Fruit fly (Drosophila melanogaster): ENCODE data around the gene RpS14b.

RpS14b gene

DNA sequence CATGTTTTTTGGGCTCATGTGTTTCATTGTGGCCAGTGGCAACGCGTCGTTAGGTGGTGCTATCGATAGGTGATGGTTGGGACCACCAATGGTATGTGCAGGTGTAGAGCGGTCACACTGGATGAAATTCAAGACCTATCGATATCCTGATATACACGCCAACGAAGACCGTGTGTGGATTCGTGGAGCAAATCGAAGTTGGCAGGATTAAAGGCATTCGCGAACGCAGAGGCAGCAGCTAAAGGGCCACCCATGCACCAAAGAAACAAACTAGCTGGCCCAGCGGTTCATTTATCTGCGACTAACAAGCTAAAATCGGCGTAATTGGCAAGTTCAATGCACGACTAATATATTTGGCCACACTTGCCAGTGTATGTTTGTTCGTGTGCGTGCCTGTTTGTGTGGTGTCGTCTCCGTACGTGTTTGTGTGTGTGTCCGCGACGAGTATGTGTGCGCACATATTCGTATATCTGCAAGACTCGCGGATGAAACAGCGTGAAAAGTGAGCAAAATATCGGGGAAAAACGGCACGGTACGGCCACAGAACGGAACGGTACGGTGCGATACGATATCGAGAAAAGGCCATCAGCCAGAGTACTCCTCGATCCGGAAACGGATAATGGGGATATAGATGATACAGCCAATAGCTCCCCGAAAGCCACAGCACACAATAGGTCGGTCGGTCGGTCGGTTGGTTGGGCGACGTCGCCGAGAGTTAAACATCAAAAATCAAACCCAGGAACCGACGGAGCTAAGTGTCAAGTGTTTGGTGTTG is 1.3 kb downstream of the RpS14b start, which contains the start of gene Ubr3 (continued):
- no peak for TF ChIP-seq CG14965 (GFP tag; optimal IDR thresholded peaks at IDR 0.05; ENCODE audit: borderline replicate concordance)
- peak; percentile 70 for TF ChIP-seq YL-1 (GFP tag; optimal IDR thresholded peaks at IDR 0.05)
- no peak for TF ChIP-seq CG5245 (GFP tag; optimal IDR thresholded peaks at IDR 0.05)
- no peak for TF ChIP-seq CG6254 (GFP tag; optimal IDR thresholded peaks at IDR 0.05)
- TF ChIP-seq CG5180 (GFP tag; optimal IDR thresholded peaks at IDR 0.05) = no peak
- peak; percentile 2 for TF ChIP-seq B-H2 (GFP tag; optimal IDR thresholded peaks at IDR 0.05)
- TF ChIP-seq CG7745 (tag; optimal IDR thresholded peaks at IDR 0.05) = no peak
- 0 out of 4 replicates have a peak, but pooled peaks have one; percentile 30 for TF ChIP-seq chinmo (GFP tag; IDR thresholded peaks at IDR 0.05; ENCODE audit: partially characterized antibody)
- peak; percentile 87 for TF ChIP-seq pzg (GFP tag; optimal IDR thresholded peaks at IDR 0.05)
- no peak for TF ChIP-seq stc (GFP tag; IDR thresholded peaks at IDR 0.05)
- TF ChIP-seq Dad (GFP tag; optimal IDR thresholded peaks at IDR 0.05) = no peak
- TF ChIP-seq fd3F (GFP tag; optimal IDR thresholded peaks at IDR 0.05) = no peak
- TF ChIP-seq CG6854 (GFP tag; optimal IDR thresholded peaks at IDR 0.05) = no peak
- no peak for TF ChIP-seq otp (GFP tag; IDR thresholded peaks at IDR 0.05)
- TF ChIP-seq odd (GFP tag; optimal IDR thresholded peaks at IDR 0.05) = no peak
- TF ChIP-seq Antp (GFP tag; optimal IDR thresholded peaks at IDR 0.05) = no peak
- no peak for TF ChIP-seq az2 (GFP tag; optimal IDR thresholded peaks at IDR 0.05)
- TF ChIP-seq pb (GFP tag; optimal IDR thresholded peaks at IDR 0.05) = no peak
- TF ChIP-seq CG9609 (GFP tag; optimal IDR thresholded peaks at IDR 0.05) = peak; percentile 2
- TF ChIP-seq chm (GFP tag; IDR thresholded peaks at IDR 0.05) = no peak
- peak; percentile 17 for TF ChIP-seq Elba2 (GFP tag; optimal IDR thresholded peaks at IDR 0.05)
- no peak for TF ChIP-seq ind (GFP tag; optimal IDR thresholded peaks at IDR 0.05)
- TF ChIP-seq dm (GFP tag; optimal IDR thresholded peaks at IDR 0.05) = peak; percentile 77
- TF ChIP-seq Hmr (GFP tag; optimal IDR thresholded peaks at IDR 0.05) = peak; percentile 51
- no peak for TF ChIP-seq Asciz (GFP tag; optimal IDR thresholded peaks at IDR 0.05)
- no peak for TF ChIP-seq CG8388 (GFP tag; optimal IDR thresholded peaks at IDR 0.05)
- TF ChIP-seq ATbp (GFP tag; optimal IDR thresholded peaks at IDR 0.05) = no peak
- no peak for TF ChIP-seq Chrac-16 (GFP tag; optimal IDR thresholded peaks at IDR 0.05)
- TF ChIP-seq pho (GFP tag; optimal IDR thresholded peaks at IDR 0.05) = no peak
- no peak for TF ChIP-seq D19A (tag; optimal IDR thresholded peaks at IDR 0.05)
- no peak for TF ChIP-seq psq (GFP tag; optimal IDR thresholded peaks at IDR 0.05)
- no peak for TF ChIP-seq CG12104 (GFP tag; optimal IDR thresholded peaks at IDR 0.05)
- TF ChIP-seq Pdp1 (GFP tag; optimal IDR thresholded peaks at IDR 0.05) = peak in 1 of 2 experiments; percentile 19
- TF ChIP-seq CG10209 (GFP tag; optimal IDR thresholded peaks at IDR 0.05) = no peak
- no peak for TF ChIP-seq chn (GFP tag; optimal IDR thresholded peaks at IDR 0.05)
- TF ChIP-seq CHES-1-like (GFP tag; optimal IDR thresholded peaks at IDR 0.05) = no peak
- no peak for TF ChIP-seq CG17328 (GFP tag; IDR thresholded peaks at IDR 0.05)
- no peak for TF ChIP-seq kay (GFP tag; optimal IDR thresholded peaks at IDR 0.05)
- TF ChIP-seq nau (GFP tag; optimal IDR thresholded peaks at IDR 0.05) = no peak
- TF ChIP-seq sc (optimal IDR thresholded peaks at IDR 0.05) = no peak
- TF ChIP-seq sc (GFP tag; optimal IDR thresholded peaks at IDR 0.05) = no peak
- no peak for TF ChIP-seq sens-2 (GFP tag; IDR thresholded peaks at IDR 0.05)
- peak; percentile 26; the same call in 1 of the 3 replicates for TF ChIP-seq row (GFP tag; IDR thresholded peaks at IDR 0.05)
- peak; percentile 31; the same call in 1 of the 3 replicates for TF ChIP-seq CG34422 (GFP tag; IDR thresholded peaks at IDR 0.05)
- TF ChIP-seq da (GFP tag; optimal IDR thresholded peaks at IDR 0.05) = no peak
- TF ChIP-seq CG9932 (GFP tag; IDR thresholded peaks at IDR 0.05) = peak; percentile 44
- TF ChIP-seq CG2129 (GFP tag; IDR thresholded peaks at IDR 0.05; ENCODE audit: partially characterized antibody) = 0 out of 2 replicates have a peak, but pooled peaks have one; percentile 30
- TF ChIP-seq CG10565 (GFP tag; optimal IDR thresholded peaks at IDR 0.05) = no peak
- no peak for TF ChIP-seq pfk (GFP tag; optimal IDR thresholded peaks at IDR 0.05)
